Worm (Caenorhabditis elegans) whole organism, early embryonic: Measurements from ENCODE around the gene nekl-3.

ENCODE experiments used
- B0310.2 ChIP-seq: sonication (generic microtip); optimal IDR thresholded peaks from 2 replicates; lab custom pipeline; 2016; ENCODE audit warnings: mild to moderate bottlenecking, missing genetic modification characterization, missing compliant biosample characterization
- F13C5.2 ChIP-seq: sonication (generic microtip); optimal IDR thresholded peaks from 2 replicates; lab custom pipeline; 2017; ENCODE audit warnings: mild to moderate bottlenecking, missing genetic modification characterization, inconsistent platforms, missing compliant biosample characterization
- aly-1 ChIP-seq: sonication (generic microtip); optimal IDR thresholded peaks from 2 replicates; lab custom pipeline; 2016; ENCODE audit warnings: missing genetic modification characterization, missing compliant biosample characterization
- ama-1 ChIP-seq: fragments of 150-350 bp; optimal IDR thresholded peaks from 2 replicates; lab custom pipeline; 2014
- ceh-13 ChIP-seq: fragments of 200-800 bp; sonication (Bioruptor generic); optimal IDR thresholded peaks from 2 replicates; lab custom pipeline; 2018; ENCODE audit warnings: mild to moderate bottlenecking, missing genetic modification characterization, missing compliant biosample characterization
- ceh-36 ChIP-seq: sonication (generic microtip); optimal IDR thresholded peaks from 2 replicates; lab custom pipeline; 2016; ENCODE audit warnings: missing genetic modification characterization, inconsistent platforms, missing compliant biosample characterization
- ets-7 ChIP-seq: sonication (generic microtip); optimal IDR thresholded peaks from 2 replicates; lab custom pipeline; 2016; ENCODE audit warnings: missing genotype, missing genetic modification characterization, missing compliant biosample characterization
- flt-1 ChIP-seq: fragments of 200-800 bp; sonication (Bioruptor generic); IDR thresholded peaks from 2 replicates; pipeline ENCODE4 v1.3.6; 2022; ENCODE audit warnings: missing genetic modification characterization, missing compliant biosample characterization
- hmbx-1 ChIP-seq: sonication (generic microtip); optimal IDR thresholded peaks from 2 replicates; lab custom pipeline; 2016; ENCODE audit warnings: mild to moderate bottlenecking, missing genetic modification characterization, missing compliant biosample characterization
- hmg-4 ChIP-seq: fragments of 200-800 bp; sonication (Bioruptor generic); optimal IDR thresholded peaks from 2 replicates; lab custom pipeline; 2018; ENCODE audit warnings: mild to moderate bottlenecking, missing genetic modification characterization, missing compliant biosample characterization
- hnd-1 ChIP-seq: sonication (generic microtip); optimal IDR thresholded peaks from 2 replicates; lab custom pipeline; 2016; ENCODE audit warnings: missing genetic modification characterization, missing compliant biosample characterization
- pes-1 ChIP-seq: fragments of 200-800 bp; sonication (Bioruptor generic); IDR thresholded peaks from 2 replicates; pipeline ENCODE4 v1.3.6; 2022; ENCODE audit warnings: missing genetic modification reagents, missing genetic modification characterization, missing compliant biosample characterization
- scrt-1 ChIP-seq: fragments of 200-800 bp; sonication (Bioruptor generic); IDR thresholded peaks from 2 replicates; pipeline ENCODE4 v1.3.6; 2022; ENCODE audit warnings: missing genetic modification characterization, missing compliant biosample characterization
- sea-1 ChIP-seq: fragments of 200-800 bp; sonication (Bioruptor generic); conservative IDR thresholded peaks from 2 replicates; pipeline ENCODE4 v1.3.6; 2022; ENCODE audit warnings: missing genetic modification characterization, missing compliant biosample characterization
- tbx-11 ChIP-seq: fragments of 200-800 bp; sonication (Bioruptor generic); IDR thresholded peaks from 2 replicates; pipeline ENCODE4 v1.3.6; 2022; ENCODE audit warnings: missing genetic modification characterization, missing compliant biosample characterization
- tbx-37 ChIP-seq: fragments of 200-800 bp; sonication (Bioruptor generic); conservative IDR thresholded peaks from 2 replicates; pipeline ENCODE4 v1.3.6; 2022; ENCODE audit warnings: missing genetic modification reagents, missing genetic modification characterization, missing compliant biosample characterization
- tra-4 ChIP-seq: sonication (generic microtip); optimal IDR thresholded peaks from 2 replicates; lab custom pipeline; 2017; ENCODE audit warnings: missing genetic modification characterization, missing compliant biosample characterization

Gene nekl-3

ce11 chrX:12347822-12348221 is 43.5 kb downstream of the nekl-3 start:
- TF ChIP-seq ceh-36 (tag; lab: Kevin White, UChicago) (peak; percentile 11), tbx-11 (GFP tag; lab: Robert Waterston, UW) (peak; percentile 69), ama-1 (lab: Kevin White, UChicago) (no peak)

- no peak for TF ChIP-seq sea-1
- TF ChIP-seq tbx-11 (GFP tag; lab: Robert Waterston, UW), result no peak
- no peak for TF ChIP-seq ama-1 (lab: Kevin White, UChicago)
- TF ChIP-seq pes-1 (GFP tag; lab: Robert Waterston, UW), result no peak
- no peak for TF ChIP-seq aly-1 (tag; lab: Kevin White, UChicago)
- TF ChIP-seq ceh-13 (GFP tag; lab: Kevin White, UChicago), result no peak
- no peak for TF ChIP-seq hmbx-1 (tag; lab: Kevin White, UChicago)
- TF ChIP-seq tra-4, result no peak
- no peak for TF ChIP-seq hmg-4 (GFP tag; lab: Kevin White, UChicago)
- TF ChIP-seq ceh-36 (tag; lab: Kevin White, UChicago), result no peak
These were observed 44.6 kb downstream of the nekl-3 start, which contains the start of gene F42F12.11 for ce11 chrX:12346729-12347128. Gene F42F12.11 (plus strand): TSS chrX:12347029.

DNA sequence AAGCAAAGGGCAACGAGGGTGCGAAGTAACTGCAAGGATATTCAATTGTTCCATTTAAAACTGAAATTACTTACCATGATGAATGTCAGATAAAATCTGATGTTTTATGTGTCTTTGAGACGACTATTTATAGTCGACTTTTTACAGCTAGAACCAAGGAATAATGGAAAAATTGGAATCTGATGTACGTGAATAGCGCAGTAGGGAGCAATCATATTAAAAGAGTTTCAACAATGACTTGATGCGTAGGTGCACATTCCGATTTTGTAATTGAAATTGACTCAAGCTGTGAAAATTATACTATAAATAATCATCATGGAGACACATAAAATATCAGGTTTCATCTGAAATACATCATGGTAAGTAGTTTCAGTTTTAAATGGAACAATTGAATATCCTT is 48.0 kb downstream of the nekl-3 start, which contains the start of the genes nspc-9 and nspc-10:
nspc-9 (minus strand) TSS at position 101 of the 400 bp plus-strand sequence.
nspc-10 (plus strand) TSS at position 331 of the 400 bp plus-strand sequence.
- no peak for TF ChIP-seq ceh-13 (GFP tag; lab: Kevin White, UChicago)
- TF ChIP-seq ets-7 (tag; lab: Kevin White, UChicago), result no peak
- no peak for TF ChIP-seq tbx-11 (GFP tag; lab: Robert Waterston, UW)
- no peak for TF ChIP-seq flt-1 (GFP tag; lab: Robert Waterston, UW)
- TF ChIP-seq tbx-37 (GFP tag; lab: Robert Waterston, UW), result no peak
- TF ChIP-seq ceh-36 (tag; lab: Kevin White, UChicago), result no peak
- no peak for TF ChIP-seq aly-1 (tag; lab: Kevin White, UChicago)
- TF ChIP-seq ama-1 (lab: Kevin White, UChicago), result no peak
- TF ChIP-seq B0310.2 (tag; lab: Kevin White, UChicago), result no peak

ce11 chrX:12341338-12341737 is 49.9 kb downstream of the nekl-3 start, which contains the start of gene zig-2:
Gene zig-2 (minus strand): TSS chrX:12341438.
- TF ChIP-seq ceh-36 (tag; lab: Kevin White, UChicago) (no peak), ceh-13 (GFP tag; lab: Kevin White, UChicago) (no peak), hnd-1 (tag; lab: Kevin White, UChicago) (no peak), aly-1 (tag; lab: Kevin White, UChicago) (no peak), scrt-1 (GFP tag; lab: Robert Waterston, UW) (no peak), F13C5.2 (no peak), tbx-11 (GFP tag; lab: Robert Waterston, UW) (no peak), ets-7 (tag; lab: Kevin White, UChicago) (no peak), hmg-4 (GFP tag; lab: Kevin White, UChicago) (no peak), ama-1 (lab: Kevin White, UChicago) (no peak)
